2 fruit fly cellular contexts compared by ENCODE assay signal in genomic region chr3L:8688694-8689291, dm6.
TF ChIP-seq lines count a peak whose summit lies in the region.

No protein-coding gene starts in this region.

TF ChIP-seq in whole organism, embryonic, 481 proteins besides CTCF, POLR2A, EP300 and RAD21 (continued from another document):
- TF ChIP-seq dysf (GFP tag; IDR thresholded peaks at IDR 0.05; lab: Robert Waterston, UW) (peak; percentile 15; the same call in 1 of the 3 replicates), E2f1 (GFP tag; IDR thresholded peaks at IDR 0.05; lab: Robert Waterston, UW) (no peak), Sry-δ (GFP tag; optimal IDR thresholded peaks at IDR 0.05; lab: Kevin White, UChicago) (no peak), CG32532 (GFP tag; IDR thresholded peaks at IDR 0.05; lab: Robert Waterston, UW) (peak; percentile 5; the same call in 1 of the 2 replicates), cwo (GFP tag; optimal IDR thresholded peaks at IDR 0.05; lab: Kevin White, UChicago) (peak; percentile 40), pan (optimal IDR thresholded peaks at IDR 0.05; lab: Kevin White, UChicago) (no peak), pan (GFP tag; optimal IDR thresholded peaks at IDR 0.05 in 1 of 2, IDR thresholded peaks at IDR 0.05 in 1 of 2) (peak in 1 of 2 experiments; percentile 24), D (optimal IDR thresholded peaks at IDR 0.05; lab: Kevin White, UChicago) (no peak), D (GFP tag; optimal IDR thresholded peaks at IDR 0.05; lab: Kevin White, UChicago) (no peak), Ets65A (GFP tag; lab: Kevin White, UChicago) (peak; percentile 68), nom (GFP tag; optimal IDR thresholded peaks at IDR 0.05; lab: Kevin White, UChicago) (peak; percentile 5), HmgZ (tag; optimal IDR thresholded peaks at IDR 0.05; lab: Kevin White, UChicago) (no peak), Hmr (GFP tag; optimal IDR thresholded peaks at IDR 0.05; lab: Kevin White, UChicago) (peak; percentile 11), Dll (GFP tag; IDR thresholded peaks at IDR 0.05; lab: Robert Waterston, UW; ENCODE audit: partially characterized antibody) (0 out of 4 replicates have a peak, but pooled peaks have one; percentile 19), eyg (GFP tag; optimal IDR thresholded peaks at IDR 0.05; lab: Kevin White, UChicago) (peak; percentile 15), caup (GFP tag; optimal IDR thresholded peaks at IDR 0.05; lab: Kevin White, UChicago; ENCODE audit: severe bottlenecking) (peak; percentile 4), ase (GFP tag; IDR thresholded peaks at IDR 0.05; lab: Robert Waterston, UW) (no peak), seq (GFP tag; IDR thresholded peaks at IDR 0.05; lab: Robert Waterston, UW) (0 out of 2 replicates have a peak, but pooled peaks have one; percentile 17), chinmo (GFP tag; IDR thresholded peaks at IDR 0.05; lab: Robert Waterston, UW; ENCODE audit: partially characterized antibody) (peak; percentile 76; the same call in 1 of the 4 replicates), CG31224 (GFP tag; IDR thresholded peaks at IDR 0.05; lab: Robert Waterston, UW) (0 out of 2 replicates have a peak, but pooled peaks have one; percentile 12), Mrtf (GFP tag; IDR thresholded peaks at IDR 0.05; lab: Robert Waterston, UW) (0 out of 3 replicates have a peak, but pooled peaks have one; percentile 34), pfk (GFP tag; optimal IDR thresholded peaks at IDR 0.05; lab: Kevin White, UChicago) (peak; percentile 71), tx (GFP tag; optimal IDR thresholded peaks at IDR 0.05; lab: Kevin White, UChicago) (no peak), CG18599 (GFP tag; optimal IDR thresholded peaks at IDR 0.05; lab: Kevin White, UChicago) (peak; percentile 26), CG4404 (GFP tag; IDR thresholded peaks at IDR 0.05; lab: Robert Waterston, UW) (no peak), lab (GFP tag; optimal IDR thresholded peaks at IDR 0.05; lab: Kevin White, UChicago) (no peak), slbo (GFP tag; IDR thresholded peaks at IDR 0.05; lab: Robert Waterston, UW) (peak; percentile 15; the same call in 1 of the 2 replicates), Scr (GFP tag; IDR thresholded peaks at IDR 0.05; lab: Robert Waterston, UW; ENCODE audit: partially characterized antibody) (no peak), gce (GFP tag; IDR thresholded peaks at IDR 0.05; lab: Robert Waterston, UW) (no peak), CG13894 (tag; optimal IDR thresholded peaks at IDR 0.05; lab: Kevin White, UChicago) (peak; percentile 0), sug (tag; optimal IDR thresholded peaks at IDR 0.05; lab: Kevin White, UChicago) (peak; percentile 6), unc-4 (GFP tag; IDR thresholded peaks at IDR 0.05; lab: Robert Waterston, UW; ENCODE audit: partially characterized antibody) (no peak), CG9932 (GFP tag; IDR thresholded peaks at IDR 0.05; lab: Robert Waterston, UW) (0 out of 2 replicates have a peak, but pooled peaks have one; percentile 7), CG10543 (GFP tag; optimal IDR thresholded peaks at IDR 0.05; lab: Kevin White, UChicago) (peak; percentile 18), Taf1 (GFP tag; IDR thresholded peaks at IDR 0.05; lab: Robert Waterston, UW) (no peak), unpg (GFP tag; optimal IDR thresholded peaks at IDR 0.05; lab: Kevin White, UChicago) (no peak)

TF ChIP-seq in whole organism, prepupa, 60 proteins besides CTCF, POLR2A, EP300 and RAD21 (continued from another document):
- TF ChIP-seq Sox14 (GFP tag; optimal IDR thresholded peaks at IDR 0.05; lab: Kevin White, UChicago) (no peak), Sox102F (GFP tag; optimal IDR thresholded peaks at IDR 0.05; lab: Kevin White, UChicago) (peak; percentile 20), net (GFP tag; optimal IDR thresholded peaks at IDR 0.05; lab: Kevin White, UChicago) (no peak), CG11294 (GFP tag; IDR thresholded peaks at IDR 0.05; lab: Robert Waterston, UW) (no peak), salr (GFP tag; optimal IDR thresholded peaks at IDR 0.05; lab: Kevin White, UChicago) (no peak), CG16779 (tag; optimal IDR thresholded peaks at IDR 0.05; lab: Kevin White, UChicago) (no peak)
